Fruit fly (Drosophila melanogaster): ENCODE results near the gene Edg78E.

The Edg78E gene

dm6 chr3L:21297703-21298102 is at the start of gene Edg78E:
Gene Edg78E (minus strand): TSS chr3L:21297803.
- no peak for TF ChIP-seq psq (optimal IDR thresholded peaks at IDR 0.05)
- no peak for TF ChIP-seq Myc (optimal IDR thresholded peaks at IDR 0.05)
- no peak for TF ChIP-seq Sin3A (optimal IDR thresholded peaks at IDR 0.05)
- no peak for TF ChIP-seq insv (optimal IDR thresholded peaks at IDR 0.05)
- no peak for TF ChIP-seq ttk (optimal IDR thresholded peaks at IDR 0.05)
- no peak for TF ChIP-seq h (optimal IDR thresholded peaks at IDR 0.05)

DNA sequence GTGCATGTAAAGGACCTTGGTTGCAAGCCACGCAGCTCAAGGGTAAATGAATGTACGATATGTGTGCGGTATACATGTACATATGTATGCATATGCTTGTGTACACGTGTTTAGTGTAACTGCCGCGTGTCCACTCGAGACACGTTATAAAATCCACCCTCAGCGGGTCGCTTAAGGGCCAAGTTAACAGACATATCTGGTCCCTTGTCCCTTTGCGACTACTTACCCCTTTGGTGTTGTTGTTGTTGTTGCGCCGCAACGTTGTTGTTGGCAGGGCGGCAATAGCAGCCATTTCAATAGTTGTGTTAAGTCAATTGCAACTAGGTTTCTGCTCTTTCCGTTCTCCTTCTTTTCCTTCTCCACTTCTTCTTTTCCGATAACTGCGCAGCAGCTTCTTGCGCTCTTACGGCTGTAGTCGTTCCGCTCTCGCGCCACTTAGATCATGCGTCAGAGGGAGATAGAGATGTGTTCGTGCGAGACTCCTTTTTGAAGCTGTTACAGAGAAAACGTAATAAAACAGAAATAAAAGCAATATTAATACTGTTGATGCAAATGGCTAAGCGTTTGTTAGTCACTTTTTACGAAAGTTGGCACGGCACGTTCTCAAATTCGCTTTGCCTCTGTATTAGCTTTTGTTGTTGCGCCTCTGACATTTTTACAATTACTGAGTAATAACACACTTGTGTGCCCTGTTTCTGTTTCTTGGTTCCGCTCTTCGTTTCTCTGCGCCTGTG is 49.0 kb upstream of the Edg78E start:
- TF ChIP-seq ttk (optimal IDR thresholded peaks at IDR 0.05) = no peak
- TF ChIP-seq Sin3A (optimal IDR thresholded peaks at IDR 0.05) = no peak
- TF ChIP-seq psq (optimal IDR thresholded peaks at IDR 0.05) = no peak
- no peak for TF ChIP-seq Myc (optimal IDR thresholded peaks at IDR 0.05)
- TF ChIP-seq h (optimal IDR thresholded peaks at IDR 0.05) = no peak
- no peak for TF ChIP-seq insv (optimal IDR thresholded peaks at IDR 0.05)

DNA sequence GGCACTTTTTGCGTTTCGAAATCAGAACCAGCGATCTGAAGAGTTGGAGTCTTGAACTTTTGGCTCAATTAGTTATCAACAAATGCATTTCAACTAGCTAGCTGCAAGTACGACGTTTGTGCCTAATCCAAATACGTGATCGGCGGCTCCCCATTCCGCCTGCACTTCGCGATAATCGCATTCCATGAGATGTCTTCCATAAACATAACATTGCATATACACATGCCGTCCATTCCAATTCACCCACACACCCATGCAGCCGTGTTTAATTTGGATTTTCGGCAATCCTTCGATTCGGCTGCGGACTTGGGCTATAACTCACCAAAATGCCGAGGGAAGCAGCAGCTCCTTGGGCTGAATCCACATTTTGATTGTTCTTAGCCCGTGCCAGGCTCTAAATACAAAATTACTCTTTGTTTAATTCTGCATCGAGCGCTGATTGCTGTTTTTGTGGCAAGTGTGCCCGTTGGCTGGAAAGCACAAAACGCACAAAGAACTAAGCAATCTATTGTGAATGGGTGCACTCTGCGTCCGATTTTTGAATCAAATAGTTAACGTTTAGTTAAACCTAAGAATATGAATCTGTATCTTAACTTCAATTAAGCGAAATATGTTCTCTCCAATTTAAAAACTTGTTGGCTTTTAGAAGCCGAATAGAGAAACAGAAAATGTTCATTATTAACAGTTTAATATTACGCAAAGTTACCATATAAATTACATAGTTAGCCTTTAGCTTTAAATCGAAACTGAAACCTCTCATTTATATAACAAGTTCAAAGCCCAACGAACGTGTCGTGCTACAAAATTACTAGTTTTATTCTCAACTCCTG is 45.9 kb upstream of the Edg78E start, which contains the start of the genes Tbc1d8-9 and CG32436:
TSS of gene Tbc1d8-9 (minus strand) at position 463 of the 830 bp plus-strand sequence.
TSS of gene CG32436 (plus strand) at position 780 of the 830 bp plus-strand sequence.
- no peak for TF ChIP-seq psq (optimal IDR thresholded peaks at IDR 0.05)

DNA sequence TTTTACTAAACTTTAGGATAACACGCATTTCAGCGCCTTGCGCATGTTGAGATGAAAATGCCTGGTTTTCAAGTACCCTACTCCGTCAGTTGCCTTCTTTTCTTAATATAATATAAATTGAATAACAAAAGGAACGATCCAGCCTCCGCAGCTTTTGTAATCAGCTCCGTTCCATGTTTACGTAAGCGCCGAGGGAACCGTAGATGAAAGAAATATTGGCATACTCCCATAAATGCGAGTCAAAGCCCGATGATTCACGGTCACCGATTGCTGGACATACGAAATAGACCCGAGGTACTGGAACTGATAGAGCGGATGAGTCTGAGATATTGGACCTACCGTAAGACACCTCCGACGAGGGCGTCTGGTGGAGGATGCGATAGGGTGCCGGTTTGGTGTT is 45.0 kb upstream of the Edg78E start:
- TF ChIP-seq Sin3A (optimal IDR thresholded peaks at IDR 0.05) (no peak), insv (optimal IDR thresholded peaks at IDR 0.05) (no peak), h (optimal IDR thresholded peaks at IDR 0.05) (no peak), psq (optimal IDR thresholded peaks at IDR 0.05) (no peak), ttk (optimal IDR thresholded peaks at IDR 0.05) (no peak), Myc (optimal IDR thresholded peaks at IDR 0.05) (no peak)

DNA sequence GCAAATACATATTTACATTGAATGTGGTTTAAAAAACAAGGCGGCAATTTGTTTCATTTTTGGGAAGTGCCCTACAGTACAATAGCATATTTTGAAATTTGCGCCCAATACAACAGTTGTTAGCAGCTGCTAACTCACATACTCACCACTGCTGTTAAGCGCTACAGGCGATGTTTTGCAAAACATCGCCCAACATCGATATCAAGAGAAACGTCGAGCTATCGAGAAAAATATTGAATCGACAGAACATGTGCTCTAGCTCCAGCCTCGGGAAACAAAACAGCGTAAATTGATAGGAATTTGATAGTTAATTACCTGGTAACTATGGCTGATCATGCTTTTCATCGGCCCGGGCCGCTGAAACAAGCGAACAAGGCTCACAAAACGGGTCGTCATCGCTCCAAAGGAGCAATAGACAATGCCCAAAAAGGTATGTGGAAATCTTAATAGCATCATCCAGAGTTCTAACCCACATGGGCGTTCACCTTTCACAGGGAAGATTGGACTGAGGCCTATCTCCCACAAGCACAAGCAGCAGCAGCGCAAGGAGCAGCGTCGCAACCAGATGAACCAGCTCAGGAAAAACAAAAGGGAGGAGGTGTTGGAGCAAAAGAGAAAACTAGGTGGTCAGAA is 37.5 kb upstream of the Edg78E start, which contains the start of gene Tsr1:
TSS of gene Tsr1 (plus strand) at position 217 of the 633 bp plus-strand sequence.
- TF ChIP-seq Myc (optimal IDR thresholded peaks at IDR 0.05) = no peak
- TF ChIP-seq insv (optimal IDR thresholded peaks at IDR 0.05) = no peak
- TF ChIP-seq h (optimal IDR thresholded peaks at IDR 0.05) = no peak
- TF ChIP-seq Sin3A (optimal IDR thresholded peaks at IDR 0.05) = no peak

dm6 chr3L:21324724-21325123 is 27.1 kb upstream of the Edg78E start:
- no peak for TF ChIP-seq Myc (optimal IDR thresholded peaks at IDR 0.05)
- TF ChIP-seq insv (optimal IDR thresholded peaks at IDR 0.05) = no peak
- no peak for TF ChIP-seq Sin3A (optimal IDR thresholded peaks at IDR 0.05)
- no peak for TF ChIP-seq psq (optimal IDR thresholded peaks at IDR 0.05)
- no peak for TF ChIP-seq h (optimal IDR thresholded peaks at IDR 0.05)

dm6 chr3L:21321807-21322503 is 24.4 kb upstream of the Edg78E start:
- no peak for TF ChIP-seq psq (optimal IDR thresholded peaks at IDR 0.05)

DNA sequence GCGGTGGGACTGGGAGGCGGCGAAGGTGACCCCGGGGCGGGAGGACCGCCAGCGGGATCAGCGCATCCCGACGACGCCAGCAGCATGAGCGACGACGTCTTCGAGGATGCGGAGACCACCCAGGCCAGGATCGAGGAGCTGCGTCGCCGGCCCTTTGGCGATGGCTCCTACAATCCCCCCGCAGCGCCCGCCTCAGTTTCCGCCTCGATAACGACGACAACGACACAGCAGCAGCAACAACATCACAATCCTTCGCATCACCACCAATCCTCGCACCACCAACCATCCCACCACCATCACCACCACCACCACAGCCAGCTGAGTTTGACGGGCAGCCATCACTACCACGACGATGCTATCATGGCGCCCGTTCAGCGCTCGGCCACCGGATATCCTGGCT is 22.4 kb upstream of the Edg78E start:
- TF ChIP-seq psq (optimal IDR thresholded peaks at IDR 0.05) = no peak
- TF ChIP-seq Myc (optimal IDR thresholded peaks at IDR 0.05) = no peak

- TF ChIP-seq Myc (optimal IDR thresholded peaks at IDR 0.05) (no peak), h (optimal IDR thresholded peaks at IDR 0.05) (no peak), insv (optimal IDR thresholded peaks at IDR 0.05) (no peak), ttk (optimal IDR thresholded peaks at IDR 0.05) (no peak), psq (optimal IDR thresholded peaks at IDR 0.05) (no peak), Sin3A (optimal IDR thresholded peaks at IDR 0.05) (no peak)
Observed at dm6 chr3L:21319313-21319907, 21.8 kb upstream of the Edg78E start.

DNA sequence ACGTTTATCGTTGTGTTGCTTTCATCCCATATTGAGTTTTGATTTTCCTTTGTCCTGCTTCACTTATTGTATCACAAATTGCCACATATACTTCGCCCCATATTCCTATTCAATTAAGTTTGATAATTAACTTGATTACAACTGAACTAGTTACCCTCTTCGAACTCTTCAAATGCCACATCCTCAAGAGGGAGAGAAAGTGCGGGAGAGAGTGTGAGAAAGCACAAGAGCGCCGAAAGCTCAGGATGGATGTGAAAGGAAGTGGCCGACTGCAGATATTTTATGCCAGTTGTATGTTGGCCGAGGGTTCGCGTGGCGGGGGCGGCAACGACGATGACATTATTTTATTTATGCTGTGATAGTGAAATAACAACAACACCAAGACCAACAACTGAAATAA is 20.9 kb upstream of the Edg78E start, which contains the start of gene Rab26:
TSS of gene Rab26 (plus strand) at position 301 of the 400 bp plus-strand sequence.
- TF ChIP-seq Sin3A (optimal IDR thresholded peaks at IDR 0.05) = no peak
- TF ChIP-seq h (optimal IDR thresholded peaks at IDR 0.05) = no peak
- no peak for TF ChIP-seq Myc (optimal IDR thresholded peaks at IDR 0.05)
- no peak for TF ChIP-seq psq (optimal IDR thresholded peaks at IDR 0.05)
- no peak for TF ChIP-seq ttk (optimal IDR thresholded peaks at IDR 0.05)
- TF ChIP-seq insv (optimal IDR thresholded peaks at IDR 0.05) = no peak

DNA sequence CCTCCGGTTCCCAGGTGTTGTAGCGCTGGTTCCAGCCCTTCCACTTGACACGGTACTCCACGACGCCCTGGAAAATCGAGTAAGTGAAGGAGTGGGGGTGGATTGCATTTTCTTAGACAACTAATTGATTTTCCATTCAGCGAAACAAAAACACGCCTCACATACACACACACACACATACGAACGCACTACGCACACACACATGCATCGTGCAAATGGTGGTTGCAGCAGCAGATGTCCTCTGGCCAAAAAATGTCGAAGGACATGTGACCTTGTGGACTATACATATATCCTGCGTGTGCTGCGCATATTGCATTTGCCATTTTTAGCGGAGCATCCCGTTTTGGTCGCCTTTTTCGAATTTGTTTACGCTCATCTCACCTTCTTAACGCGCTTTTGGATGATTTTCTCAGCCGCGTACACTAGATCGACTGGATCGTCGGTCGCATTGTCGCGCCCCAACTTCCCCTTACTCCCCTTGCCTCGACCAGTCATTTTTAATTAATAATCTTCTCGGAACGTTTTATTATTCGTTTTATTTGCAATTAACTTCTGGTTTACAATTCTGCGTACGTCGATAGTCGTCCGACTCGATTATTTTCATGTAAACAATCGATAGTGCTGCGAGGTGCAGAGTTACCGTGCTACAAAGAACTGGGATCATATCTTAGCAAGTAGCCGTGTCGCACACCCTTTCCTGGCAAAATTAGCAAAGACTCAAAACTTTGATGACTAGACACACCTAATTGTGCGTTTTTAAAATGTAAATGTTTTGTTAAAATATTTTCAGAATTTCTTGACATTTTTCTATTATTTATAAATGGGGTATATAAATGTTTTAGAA is 20.0 kb upstream of the Edg78E start, which contains the start of gene Pc:
TSS of gene Pc (minus strand) at position 605 of the 844 bp plus-strand sequence.
- TF ChIP-seq ttk (optimal IDR thresholded peaks at IDR 0.05) (no peak), insv (optimal IDR thresholded peaks at IDR 0.05) (no peak), h (optimal IDR thresholded peaks at IDR 0.05) (no peak), Sin3A (optimal IDR thresholded peaks at IDR 0.05) (no peak), Myc (optimal IDR thresholded peaks at IDR 0.05) (no peak), psq (optimal IDR thresholded peaks at IDR 0.05) (no peak)

Data from Kc167 (cell line).